Worm (Caenorhabditis elegans) whole organism, L1 larva: ENCODE data around the gene C34F6.7.

ENCODE experiments used
- C34B4.2 ChIP-seq: sonication (generic microtip); optimal IDR thresholded peaks from 2 replicates; lab custom pipeline; 2017; ENCODE audit warnings: mild to moderate bottlenecking, missing genetic modification characterization, missing compliant biosample characterization
- elt-2 ChIP-seq: sonication (generic microtip); optimal IDR thresholded peaks from 2 replicates; lab custom pipeline; 2016; ENCODE audit warnings: missing genetic modification characterization, mild to moderate bottlenecking, inconsistent platforms, missing compliant biosample characterization, missing genetic modification reagents
- elt-3 ChIP-seq, 6 experiments: fragments of 150-350 bp in 1 of 6; sonication (generic microtip); optimal IDR thresholded peaks; 2 replicates each; lab custom pipeline; 2017 to 2018; ENCODE audit warnings: missing biosample characterization in 6 of 6, missing genetic modification characterization in 6 of 6, inconsistent platforms in 1 of 6
- lin-13 ChIP-seq: fragments of 150-350 bp; optimal IDR thresholded peaks from 2 replicates; lab custom pipeline; 2014; ENCODE audit warnings: missing biosample characterization, missing genetic modification reagents, missing genetic modification characterization
- lin-15B ChIP-seq: fragments of 150-350 bp; sonication (generic microtip); optimal IDR thresholded peaks from 3 replicates; lab custom pipeline; 2014; ENCODE audit warnings: missing biosample characterization, missing genetic modification characterization
- lin-35 ChIP-seq, 2 experiments: fragments of 150-350 bp; optimal IDR thresholded peaks; 2 replicates each; lab custom pipeline; 2014; ENCODE audit warnings: missing biosample characterization in 2 of 2, missing genetic modification characterization in 2 of 2, missing genetic modification reagents in 2 of 2
- lir-3 ChIP-seq: sonication (generic microtip); optimal IDR thresholded peaks from 2 replicates; lab custom pipeline; 2016; ENCODE audit warnings: mild to moderate bottlenecking, missing genetic modification characterization, moderate library complexity, missing compliant biosample characterization; ENCODE audit not compliant: poor library complexity
- mef-2 ChIP-seq: fragments of 150-350 bp; optimal IDR thresholded peaks from 2 replicates; lab custom pipeline; 2014; ENCODE audit warnings: missing biosample characterization, missing genetic modification characterization
- nhr-76 ChIP-seq: sonication (generic microtip); optimal IDR thresholded peaks from 2 replicates; lab custom pipeline; 2017; ENCODE audit warnings: missing biosample characterization, missing genetic modification characterization
- snpc-4 ChIP-seq: fragments of 150-350 bp; optimal IDR thresholded peaks from 2 replicates; lab custom pipeline; 2014; ENCODE audit warnings: missing biosample characterization, missing genetic modification characterization
- snu-23 ChIP-seq: sonication (generic microtip); optimal IDR thresholded peaks from 2 replicates; lab custom pipeline; 2016; ENCODE audit warnings: missing genetic modification characterization, missing compliant biosample characterization
- unc-62 ChIP-seq: fragments of 150-350 bp; optimal IDR thresholded peaks from 2 replicates; lab custom pipeline; 2014; ENCODE audit warnings: missing biosample characterization, missing genetic modification reagents, missing genetic modification characterization
- ztf-11 ChIP-seq, 2 experiments: sonication (generic microtip); optimal IDR thresholded peaks; 2 replicates each; lab custom pipeline; 2016 to 2017; ENCODE audit warnings: missing genetic modification characterization in 2 of 2, missing biosample characterization in 1 of 2, missing compliant biosample characterization in 1 of 2

DNA sequence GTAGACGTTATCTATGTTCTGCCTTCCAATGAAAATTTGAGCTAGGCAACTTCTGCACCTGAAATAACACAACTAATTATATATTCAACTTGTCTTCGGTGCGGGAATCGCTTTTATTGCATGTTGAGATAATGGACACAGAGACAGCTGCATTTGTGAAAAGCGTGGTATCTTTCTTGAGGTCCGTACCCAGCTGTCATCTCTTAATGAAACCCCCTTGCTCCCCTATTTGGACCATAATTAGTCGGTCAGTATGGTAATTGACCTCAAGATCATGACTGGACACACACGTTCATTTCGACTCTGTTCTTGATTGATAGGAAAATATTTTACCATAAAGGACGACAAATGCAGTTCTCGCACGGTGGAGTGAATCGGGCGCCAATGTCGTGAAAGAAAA lies 3.9 kb downstream of the C34F6.7 start:
- TF ChIP-seq snpc-4, result no peak
- TF ChIP-seq mef-2 (tag; lab: Kevin White, UChicago), result no peak
- TF ChIP-seq lin-35 (GFP tag; optimal IDR thresholded peaks at IDR 0.05; lab: Kevin White, UChicago), result no peak
- TF ChIP-seq lir-3 (tag; lab: Kevin White, UChicago), result no peak
- TF ChIP-seq unc-62 (GFP tag; lab: Kevin White, UChicago), result no peak
- TF ChIP-seq C34B4.2 (tag; lab: Kevin White, UChicago), result no peak
- TF ChIP-seq lin-15B, result no peak
- no peak for TF ChIP-seq ztf-11 (tag; optimal IDR thresholded peaks at IDR 0.05; lab: Kevin White, UChicago)
- TF ChIP-seq nhr-76 (tag; lab: Kevin White, UChicago), result no peak
- no peak for TF ChIP-seq elt-3 (tag; optimal IDR thresholded peaks at IDR 0.05; lab: Kevin White, UChicago)
- no peak for TF ChIP-seq elt-2
- no peak for TF ChIP-seq snu-23
- no peak for TF ChIP-seq lin-13 (GFP tag; lab: Kevin White, UChicago)
